Worm (Caenorhabditis elegans) whole organism, young adult: Measurements from ENCODE around the gene mrps-34.

Source experiments
- ama-1 ChIP-seq, 3 experiments: fragments of 150-350 bp in 1 of 3; sonication (generic microtip) in 2 of 3; optimal IDR thresholded peaks; 2 replicates each; lab custom pipeline; 2014 to 2018; ENCODE audit warnings: missing biosample characterization in 2 of 3, missing genetic modification characterization in 2 of 3, missing genetic modification reagents in 2 of 3
- athp-1 ChIP-seq: sonication (generic microtip); optimal IDR thresholded peaks from 2 replicates; lab custom pipeline; 2017; ENCODE audit warnings: mild to moderate bottlenecking, missing genetic modification characterization, missing compliant biosample characterization
- attf-3 ChIP-seq: fragments of 200-800 bp; sonication (Bioruptor generic); conservative IDR thresholded peaks from 2 replicates; pipeline ENCODE4 v1.3.6; 2022; ENCODE audit warnings: missing genetic modification reagents, missing genetic modification characterization, missing compliant biosample characterization
- fkh-3 ChIP-seq: sonication (generic microtip); optimal IDR thresholded peaks from 2 replicates; lab custom pipeline; 2016; ENCODE audit warnings: mild to moderate bottlenecking, missing genetic modification characterization, missing compliant biosample characterization
- nfya-1 ChIP-seq: sonication (generic microtip); optimal IDR thresholded peaks from 2 replicates; lab custom pipeline; 2017; ENCODE audit warnings: antibody characterized with exemption, missing compliant biosample characterization, missing genetic modification characterization, borderline replicate concordance; ENCODE audit not compliant: insufficient read depth
- nhr-27 ChIP-seq: fragments of 200-800 bp; sonication (Bioruptor generic); optimal IDR thresholded peaks from 2 replicates; lab custom pipeline; 2018; ENCODE audit warnings: mild to moderate bottlenecking, missing genetic modification characterization, moderate library complexity, missing compliant biosample characterization
- pbrm-1 ChIP-seq: fragments of 200-800 bp; sonication (Bioruptor generic); IDR thresholded peaks from 2 replicates; pipeline ENCODE4 v1.3.6; 2022; ENCODE audit warnings: missing genetic modification reagents, missing genetic modification characterization, missing compliant biosample characterization
- unc-62 ChIP-seq: fragments of 150-350 bp; optimal IDR thresholded peaks from 2 replicates; lab custom pipeline; 2014; ENCODE audit warnings: missing biosample characterization, missing genetic modification reagents, missing genetic modification characterization

ce11 chrIII:4540604-4541003, 1.6 kb downstream of the mrps-34 start, which contains the start of gene ugt-62:
- TF ChIP-seq athp-1 (tag; lab: Kevin White, UChicago) (no peak), attf-3 (GFP tag; lab: Robert Waterston, UW) (no peak), pbrm-1 (GFP tag; lab: Robert Waterston, UW) (no peak), unc-62 (GFP tag; lab: Kevin White, UChicago) (no peak), nhr-27 (tag; lab: Kevin White, UChicago) (no peak), nfya-1 (tag; lab: Kevin White, UChicago) (no peak), ama-1 (optimal IDR thresholded peaks at IDR 0.05; lab: Kevin White, UChicago) (no peak), ama-1 (GFP tag; optimal IDR thresholded peaks at IDR 0.05; lab: Kevin White, UChicago) (no peak), fkh-3 (tag; lab: Kevin White, UChicago) (no peak)
